Worm (Caenorhabditis elegans): ENCODE measurements around the gene col-114.

The col-114 gene

DNA sequence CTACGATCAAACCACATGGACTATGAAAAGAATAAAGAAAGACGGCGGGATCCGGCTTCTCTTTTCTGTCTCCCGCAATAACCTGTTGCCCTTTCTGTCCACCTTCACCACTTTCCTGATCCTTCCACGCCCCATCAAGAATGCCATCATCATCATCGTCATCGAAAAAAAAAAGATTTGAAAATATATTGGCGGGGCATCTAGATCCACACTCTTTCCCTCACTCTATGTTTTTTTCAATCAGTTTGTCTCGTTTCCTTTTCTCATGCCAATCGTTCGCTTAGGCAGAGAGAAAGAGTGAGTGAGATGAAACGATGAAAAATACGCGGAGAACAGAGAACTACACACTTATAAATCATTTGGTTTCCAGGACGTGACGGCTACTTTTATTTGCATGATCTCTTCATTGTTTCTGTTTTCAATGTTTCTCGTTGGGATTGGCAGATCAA lies 12.9 kb downstream of the col-114 start (continued):
- TF ChIP-seq lir-3 (tag; optimal IDR thresholded peaks at IDR 0.05; ENCODE audit: poor library complexity) (no peak), Y116A8C.19 (tag; optimal IDR thresholded peaks at IDR 0.05; ENCODE audit: borderline replicate concordance) (no peak), aly-2 (tag; optimal IDR thresholded peaks at IDR 0.05) (no peak), sptf-1 (tag; optimal IDR thresholded peaks at IDR 0.05) (no peak), F16B12.6 (tag; optimal IDR thresholded peaks at IDR 0.05) (no peak), ceh-63 (GFP tag; optimal IDR thresholded peaks at IDR 0.05) (no peak), ztf-4 (tag; optimal IDR thresholded peaks at IDR 0.05) (no peak), fkh-4 (tag; optimal IDR thresholded peaks at IDR 0.05; ENCODE audit: borderline replicate concordance) (no peak), C16A3.4 (tag; optimal IDR thresholded peaks at IDR 0.05) (no peak), fkh-8 (tag; optimal IDR thresholded peaks at IDR 0.05) (no peak), nhr-12 (tag; optimal IDR thresholded peaks at IDR 0.05) (no peak), ets-5 (GFP tag; IDR thresholded peaks at IDR 0.05) (no peak), egl-27 (tag; optimal IDR thresholded peaks at IDR 0.05) (no peak), ces-1 (GFP tag; optimal IDR thresholded peaks at IDR 0.05) (no peak), lin-39 (tag; optimal IDR thresholded peaks at IDR 0.05) (no peak), nhr-77 (tag; optimal IDR thresholded peaks at IDR 0.05) (no peak), zag-1 (tag; optimal IDR thresholded peaks at IDR 0.05) (no peak), nhr-76 (tag; optimal IDR thresholded peaks at IDR 0.05) (no peak), nhr-90 (tag; optimal IDR thresholded peaks at IDR 0.05; ENCODE audit: poor library complexity) (no peak), vab-15 (tag; optimal IDR thresholded peaks at IDR 0.05) (no peak), rnt-1 (tag; optimal IDR thresholded peaks at IDR 0.05) (peak; percentile 28), fkh-10 (GFP tag; optimal IDR thresholded peaks at IDR 0.05) (no peak), unc-62 (GFP tag; optimal IDR thresholded peaks at IDR 0.05) (no peak), unc-98 (GFP tag; IDR thresholded peaks at IDR 0.05) (no peak), fos-1 (tag; optimal IDR thresholded peaks at IDR 0.05) (no peak), sup-37 (GFP tag; optimal IDR thresholded peaks at IDR 0.05) (no peak), zip-4 (GFP tag; optimal IDR thresholded peaks at IDR 0.05) (no peak), irx-1 (tag; optimal IDR thresholded peaks at IDR 0.05) (no peak), nhr-85 (tag) (peak; percentile 68), sox-4 (tag; optimal IDR thresholded peaks at IDR 0.05) (no peak), nhr-237 (tag; optimal IDR thresholded peaks at IDR 0.05) (no peak), egl-13 (tag; optimal IDR thresholded peaks at IDR 0.05) (no peak), blmp-1 (tag; optimal IDR thresholded peaks at IDR 0.05) (peak; percentile 81), nhr-11 (tag; optimal IDR thresholded peaks at IDR 0.05) (no peak), unc-30 (tag; optimal IDR thresholded peaks at IDR 0.05) (no peak), ztf-11 (tag; optimal IDR thresholded peaks at IDR 0.05) (no peak), pqm-1 (tag; optimal IDR thresholded peaks at IDR 0.05) (no peak), tbx-2 (tag; optimal IDR thresholded peaks at IDR 0.05) (no peak), efl-3 (GFP tag; optimal IDR thresholded peaks at IDR 0.05) (no peak), skn-1 (tag; optimal IDR thresholded peaks at IDR 0.05) (no peak), grh-1 (GFP tag; IDR thresholded peaks at IDR 0.05) (no peak), mep-1 (tag; optimal IDR thresholded peaks at IDR 0.05) (peak; percentile 29), xbp-1 (tag; optimal IDR thresholded peaks at IDR 0.05) (no peak)

DNA sequence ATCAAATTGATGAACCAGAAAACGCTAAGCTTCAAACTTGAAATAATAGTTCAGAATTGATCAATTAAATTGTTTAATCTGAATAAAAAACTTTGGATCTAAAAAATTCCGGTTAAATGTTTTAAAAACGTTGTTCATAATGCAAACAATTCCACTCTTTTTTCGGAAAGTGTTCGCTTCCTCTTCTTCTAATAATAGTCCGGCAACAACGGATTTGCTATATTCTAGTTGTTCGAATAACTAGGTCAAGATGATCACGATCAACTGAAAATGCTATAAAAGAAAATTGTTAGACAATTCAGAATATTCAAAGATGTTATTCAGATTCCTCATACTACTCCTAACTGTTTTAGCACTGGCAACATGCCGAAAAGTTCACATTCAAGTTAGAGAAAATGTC lies 15.5 kb downstream of the col-114 start, which contains the start of gene D2024.4:
TSS of gene D2024.4 (plus strand) at position 301 of the 400 bp plus-strand sequence.
- TF ChIP-seq efl-1 (optimal IDR thresholded peaks at IDR 0.05) (no peak), efl-1 (GFP tag; optimal IDR thresholded peaks at IDR 0.05 in 1 of 2) (peak in 1 of 2 experiments; percentile 61), lin-14 (GFP tag; optimal IDR thresholded peaks at IDR 0.05) (no peak)

All from whole organism, L1 larva.